Fruit fly (Drosophila melanogaster): ENCODE data around the gene yps.

DNA sequence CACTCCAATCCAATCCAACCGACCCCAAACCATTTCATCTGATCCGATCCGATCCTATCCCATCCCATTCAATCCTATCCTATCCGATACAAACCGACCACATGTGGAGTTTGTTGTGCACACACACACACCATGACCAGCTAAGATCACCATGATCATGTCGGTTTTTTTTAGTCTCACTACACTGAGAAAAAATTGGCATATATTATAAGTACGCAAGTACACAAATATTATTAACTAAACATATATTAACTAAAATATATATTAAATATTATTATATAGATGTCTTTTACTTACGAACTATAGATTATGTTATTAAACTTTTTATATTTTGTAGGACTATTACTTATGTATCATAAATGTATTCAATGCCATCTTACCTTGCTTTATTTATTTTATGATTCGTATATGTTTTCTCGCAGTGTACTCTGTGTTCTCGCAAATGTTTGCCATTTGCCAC, 23.0 kb downstream of the yps start:
- TF ChIP-seq cic (GFP tag; optimal IDR thresholded peaks at IDR 0.05): no peak
- TF ChIP-seq CG5204 (GFP tag; optimal IDR thresholded peaks at IDR 0.05): no peak
- TF ChIP-seq CG1620 (GFP tag; optimal IDR thresholded peaks at IDR 0.05): no peak
- TF ChIP-seq CG33017 (tag; optimal IDR thresholded peaks at IDR 0.05): no peak
- TF ChIP-seq kay (GFP tag; ENCODE audit: borderline replicate concordance): no peak
- no peak for TF ChIP-seq Clk (GFP tag; optimal IDR thresholded peaks at IDR 0.05)
- no peak for TF ChIP-seq ovo (GFP tag; optimal IDR thresholded peaks at IDR 0.05)
- TF ChIP-seq Hr96 (GFP tag; optimal IDR thresholded peaks at IDR 0.05): no peak
- TF ChIP-seq cnc (optimal IDR thresholded peaks at IDR 0.05): no peak
- TF ChIP-seq pad (GFP tag; optimal IDR thresholded peaks at IDR 0.05): no peak
- TF ChIP-seq CG12768 (GFP tag; optimal IDR thresholded peaks at IDR 0.05): no peak
- TF ChIP-seq bab1 (GFP tag; optimal IDR thresholded peaks at IDR 0.05): no peak

Measured in whole organism, adult.